Worm (Caenorhabditis elegans): ENCODE results near the gene F57B9.8.

DNA sequence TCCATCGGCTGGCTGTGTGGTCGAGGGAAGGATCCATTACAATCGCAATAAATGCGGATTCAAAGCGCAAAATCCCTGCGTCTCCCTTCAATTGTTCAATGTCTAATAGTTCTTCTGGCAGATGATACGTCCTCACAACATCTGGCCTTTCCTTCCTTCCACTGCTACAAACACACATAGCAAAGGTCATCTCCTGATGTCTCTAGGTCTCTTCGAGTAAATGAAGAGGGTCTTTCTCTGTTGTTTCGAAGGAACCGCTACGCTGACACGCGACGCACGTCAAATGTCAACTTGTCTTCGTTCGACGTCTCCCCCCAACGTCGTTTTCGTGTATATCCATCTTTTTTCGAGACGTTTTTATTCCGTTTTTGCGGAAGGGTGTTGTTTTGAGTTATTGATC, 43.8 kb upstream of the F57B9.8 start:
- TF ChIP-seq hnd-1 (tag; optimal IDR thresholded peaks at IDR 0.05) (no peak), ama-1 (optimal IDR thresholded peaks at IDR 0.05) (no peak), sea-1 (GFP tag; conservative IDR thresholded peaks at IDR 0.05) (no peak), hmg-4 (GFP tag; optimal IDR thresholded peaks at IDR 0.05) (peak; percentile 80), ceh-13 (GFP tag; optimal IDR thresholded peaks at IDR 0.05) (no peak)
